Worm (Caenorhabditis elegans) whole organism, midembryonic: ENCODE results near the gene H12C20.7.

Source experiments
- flt-1 ChIP-seq: fragments of 200-800 bp; sonication (Bioruptor generic); IDR thresholded peaks from 2 replicates; pipeline ENCODE4 v1.3.6; 2022; ENCODE audit warnings: missing genetic modification characterization, missing compliant biosample characterization
- med-1 ChIP-seq: sonication (generic microtip); optimal IDR thresholded peaks from 2 replicates; lab custom pipeline; 2017; ENCODE audit warnings: missing genetic modification characterization, mild to moderate bottlenecking, missing compliant biosample characterization, antibody characterized with exemption, missing genetic modification reagents; ENCODE audit not compliant: insufficient read depth
- ref-1 ChIP-seq: fragments of 200-800 bp; sonication (Bioruptor generic); conservative IDR thresholded peaks from 2 replicates; pipeline ENCODE4 v1.3.6; 2022; ENCODE audit warnings: missing genetic modification reagents, missing genetic modification characterization, missing compliant biosample characterization
- tab-1 ChIP-seq: fragments of 200-800 bp; sonication (Bioruptor generic); IDR thresholded peaks from 2 replicates; pipeline ENCODE4 v1.3.6; 2022; ENCODE audit warnings: missing genetic modification characterization, missing compliant biosample characterization

- TF ChIP-seq flt-1 (GFP tag; lab: Robert Waterston, UW) (no peak), tab-1 (GFP tag; lab: Robert Waterston, UW) (no peak), ref-1 (no peak), med-1 (GFP tag; lab: Kevin White, UChicago) (no peak)
These were observed 41.7 kb downstream of the H12C20.7 start for ce11 chrV:11531100-11531499.
